Fruit fly (Drosophila melanogaster): Measurements from ENCODE around the gene Obp8a.

DNA sequence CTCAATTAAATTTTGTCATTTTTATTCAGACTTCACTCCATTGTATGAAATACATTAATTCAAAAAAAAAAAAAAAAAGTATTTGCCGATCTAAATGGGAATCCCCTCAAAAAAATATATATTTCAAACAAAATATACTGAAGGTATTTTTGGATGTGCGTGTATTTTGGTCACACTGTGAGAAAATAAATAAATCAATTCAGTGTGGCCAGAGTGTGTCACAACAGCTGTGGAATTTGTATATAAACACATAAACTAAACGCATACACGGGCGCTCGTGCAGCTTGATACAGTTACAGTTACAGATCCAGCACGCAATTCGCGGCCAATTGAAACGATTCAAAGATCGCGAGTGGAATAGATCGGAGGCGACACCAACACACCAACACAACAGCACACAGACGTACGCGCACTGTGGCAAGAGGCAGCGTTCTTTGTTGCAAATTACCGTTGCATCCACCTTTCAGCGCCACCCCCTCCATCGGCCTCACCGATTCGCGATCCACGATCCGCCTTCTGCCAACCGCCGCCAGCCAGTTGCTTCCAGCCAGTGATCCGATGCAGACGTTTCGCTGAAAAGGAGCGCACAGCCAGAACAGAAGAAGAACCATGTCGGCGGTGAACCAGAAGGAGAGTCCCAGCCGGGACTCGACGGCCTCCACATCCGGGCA is 35.6 kb downstream of the Obp8a start, which contains the start of gene CG17754:
- TF ChIP-seq CG8478 (optimal IDR thresholded peaks at IDR 0.05) (no peak), psq (optimal IDR thresholded peaks at IDR 0.05) (no peak), EcR (GFP tag; optimal IDR thresholded peaks at IDR 0.05) (no peak), pan (optimal IDR thresholded peaks at IDR 0.05) (no peak), usp (GFP tag; optimal IDR thresholded peaks at IDR 0.05) (no peak), Dll (optimal IDR thresholded peaks at IDR 0.05) (peak; percentile 30)

Data from whole organism.